Worm (Caenorhabditis elegans): ENCODE data around the gene C35A5.10.

C35A5.10 gene

ce11 chrV:10514271-10514670 is 10.3 kb downstream of the C35A5.10 start, which contains the start of gene dmsr-8:
Gene dmsr-8 (minus strand): TSS chrV:10514371.
- no peak for TF ChIP-seq hmg-4 (GFP tag; optimal IDR thresholded peaks at IDR 0.05)
- no peak for TF ChIP-seq ama-1 (optimal IDR thresholded peaks at IDR 0.05)
- TF ChIP-seq F13C5.2 (tag; optimal IDR thresholded peaks at IDR 0.05), result no peak
- no peak for TF ChIP-seq tbx-11 (GFP tag; IDR thresholded peaks at IDR 0.05)
- TF ChIP-seq ceh-36 (tag; optimal IDR thresholded peaks at IDR 0.05), result no peak
- TF ChIP-seq ets-7 (tag; optimal IDR thresholded peaks at IDR 0.05), result no peak
- no peak for TF ChIP-seq aly-1 (tag; optimal IDR thresholded peaks at IDR 0.05)
- TF ChIP-seq tbx-37 (GFP tag; conservative IDR thresholded peaks at IDR 0.05), result no peak
- no peak for TF ChIP-seq hnd-1 (tag; optimal IDR thresholded peaks at IDR 0.05)
- no peak for TF ChIP-seq hmbx-1 (tag; optimal IDR thresholded peaks at IDR 0.05)
- no peak for TF ChIP-seq ceh-13 (GFP tag; optimal IDR thresholded peaks at IDR 0.05)

- TF ChIP-seq hmg-4 (GFP tag; optimal IDR thresholded peaks at IDR 0.05) (no peak), ets-7 (tag; optimal IDR thresholded peaks at IDR 0.05) (no peak), sea-1 (GFP tag; conservative IDR thresholded peaks at IDR 0.05) (no peak)
These were observed 12.7 kb downstream of the C35A5.10 start for ce11 chrV:10516702-10517101.

ce11 chrV:10525902-10526301 is 21.9 kb downstream of the C35A5.10 start, which contains the start of the genes C35A5.8 and hda-11:
Gene C35A5.8 (minus strand): TSS chrV:10525908.
Gene hda-11 (plus strand): TSS chrV:10526184.
- peak; percentile 72 for TF ChIP-seq tbx-37 (GFP tag; conservative IDR thresholded peaks at IDR 0.05)
- TF ChIP-seq hmbx-1 (tag; optimal IDR thresholded peaks at IDR 0.05), result no peak

ce11 chrV:10528500-10528899 is 24.5 kb downstream of the C35A5.10 start, which contains the start of gene F25D1.3:
Gene F25D1.3 (plus strand): TSS chrV:10528724.
- no peak for TF ChIP-seq scrt-1 (GFP tag; IDR thresholded peaks at IDR 0.05)
- TF ChIP-seq tra-4 (tag; optimal IDR thresholded peaks at IDR 0.05), result no peak
- TF ChIP-seq aly-1 (tag; optimal IDR thresholded peaks at IDR 0.05), result no peak
- no peak for TF ChIP-seq hmg-4 (GFP tag; optimal IDR thresholded peaks at IDR 0.05)
- TF ChIP-seq hmbx-1 (tag; optimal IDR thresholded peaks at IDR 0.05), result no peak
- no peak for TF ChIP-seq B0310.2 (tag; optimal IDR thresholded peaks at IDR 0.05)
- TF ChIP-seq ceh-36 (tag; optimal IDR thresholded peaks at IDR 0.05), result no peak
- no peak for TF ChIP-seq tbx-37 (GFP tag; conservative IDR thresholded peaks at IDR 0.05)
- TF ChIP-seq ceh-13 (GFP tag; optimal IDR thresholded peaks at IDR 0.05), result no peak
- TF ChIP-seq hnd-1 (tag; optimal IDR thresholded peaks at IDR 0.05), result no peak
- TF ChIP-seq ets-7 (tag; optimal IDR thresholded peaks at IDR 0.05), result no peak
- TF ChIP-seq tbx-11 (GFP tag; IDR thresholded peaks at IDR 0.05), result no peak
- no peak for TF ChIP-seq sea-1 (GFP tag; conservative IDR thresholded peaks at IDR 0.05)
- TF ChIP-seq pes-1 (GFP tag; IDR thresholded peaks at IDR 0.05), result no peak
- no peak for TF ChIP-seq flt-1 (GFP tag; IDR thresholded peaks at IDR 0.05)

- no peak for TF ChIP-seq ama-1 (optimal IDR thresholded peaks at IDR 0.05)
- TF ChIP-seq pes-1 (GFP tag; IDR thresholded peaks at IDR 0.05), result no peak
- TF ChIP-seq tra-4 (tag; optimal IDR thresholded peaks at IDR 0.05), result no peak
- no peak for TF ChIP-seq hmg-4 (GFP tag; optimal IDR thresholded peaks at IDR 0.05)
- no peak for TF ChIP-seq ets-7 (tag; optimal IDR thresholded peaks at IDR 0.05)
- no peak for TF ChIP-seq scrt-1 (GFP tag; IDR thresholded peaks at IDR 0.05)
- TF ChIP-seq aly-1 (tag; optimal IDR thresholded peaks at IDR 0.05), result no peak
- TF ChIP-seq ceh-36 (tag; optimal IDR thresholded peaks at IDR 0.05), result no peak
- no peak for TF ChIP-seq B0310.2 (tag; optimal IDR thresholded peaks at IDR 0.05)
- no peak for TF ChIP-seq hnd-1 (tag; optimal IDR thresholded peaks at IDR 0.05)
- TF ChIP-seq hmbx-1 (tag; optimal IDR thresholded peaks at IDR 0.05), result no peak
- no peak for TF ChIP-seq tbx-37 (GFP tag; conservative IDR thresholded peaks at IDR 0.05)
- no peak for TF ChIP-seq tbx-11 (GFP tag; IDR thresholded peaks at IDR 0.05)
- no peak for TF ChIP-seq F13C5.2 (tag; optimal IDR thresholded peaks at IDR 0.05)
- TF ChIP-seq flt-1 (GFP tag; IDR thresholded peaks at IDR 0.05), result no peak
These were observed 25.6 kb downstream of the C35A5.10 start for ce11 chrV:10529600-10529999.

- TF ChIP-seq aly-1 (tag; optimal IDR thresholded peaks at IDR 0.05) (no peak), ets-7 (tag; optimal IDR thresholded peaks at IDR 0.05) (no peak), ceh-36 (tag; optimal IDR thresholded peaks at IDR 0.05) (no peak), F13C5.2 (tag; optimal IDR thresholded peaks at IDR 0.05) (no peak), tbx-37 (GFP tag; conservative IDR thresholded peaks at IDR 0.05) (no peak), ama-1 (optimal IDR thresholded peaks at IDR 0.05) (no peak), pes-1 (GFP tag; IDR thresholded peaks at IDR 0.05) (no peak), hmg-4 (GFP tag; optimal IDR thresholded peaks at IDR 0.05) (no peak), scrt-1 (GFP tag; IDR thresholded peaks at IDR 0.05) (no peak), tra-4 (tag; optimal IDR thresholded peaks at IDR 0.05) (no peak), flt-1 (GFP tag; IDR thresholded peaks at IDR 0.05) (no peak), ceh-13 (GFP tag; optimal IDR thresholded peaks at IDR 0.05) (no peak), B0310.2 (tag; optimal IDR thresholded peaks at IDR 0.05) (no peak), hnd-1 (tag; optimal IDR thresholded peaks at IDR 0.05) (no peak), hmbx-1 (tag; optimal IDR thresholded peaks at IDR 0.05) (no peak)
These were observed 28.7 kb downstream of the C35A5.10 start, which contains the start of gene txt-10 for ce11 chrV:10532725-10533124. Gene txt-10 (minus strand): TSS chrV:10532825.

- TF ChIP-seq hmbx-1 (tag; optimal IDR thresholded peaks at IDR 0.05) (no peak), aly-1 (tag; optimal IDR thresholded peaks at IDR 0.05) (no peak), hmg-4 (GFP tag; optimal IDR thresholded peaks at IDR 0.05) (no peak), ceh-13 (GFP tag; optimal IDR thresholded peaks at IDR 0.05) (no peak), F13C5.2 (tag; optimal IDR thresholded peaks at IDR 0.05) (no peak), flt-1 (GFP tag; IDR thresholded peaks at IDR 0.05) (no peak), ama-1 (optimal IDR thresholded peaks at IDR 0.05) (no peak), scrt-1 (GFP tag; IDR thresholded peaks at IDR 0.05) (no peak), ets-7 (tag; optimal IDR thresholded peaks at IDR 0.05) (no peak), hnd-1 (tag; optimal IDR thresholded peaks at IDR 0.05) (no peak), tbx-37 (GFP tag; conservative IDR thresholded peaks at IDR 0.05) (no peak), tra-4 (tag; optimal IDR thresholded peaks at IDR 0.05) (no peak), pes-1 (GFP tag; IDR thresholded peaks at IDR 0.05) (no peak)
These were observed 31.3 kb downstream of the C35A5.10 start for ce11 chrV:10535325-10535724.
